Fruit fly (Drosophila melanogaster): ENCODE results near the gene CG3817.

CG3817 gene

dm6 chr3R:14903837-14904431 lies 5.4 kb downstream of the CG3817 start, which contains the start of gene VhaPPA1-1 (continued):
- TF ChIP-seq wek (GFP tag; optimal IDR thresholded peaks at IDR 0.05), result no peak
- peak; percentile 24 for TF ChIP-seq CG12391 (tag; optimal IDR thresholded peaks at IDR 0.05)
- TF ChIP-seq CG9437 (GFP tag; optimal IDR thresholded peaks at IDR 0.05), result no peak
- TF ChIP-seq sug (tag; optimal IDR thresholded peaks at IDR 0.05), result peak; percentile 69
- TF ChIP-seq Dll (GFP tag; IDR thresholded peaks at IDR 0.05; ENCODE audit: partially characterized antibody), result peak; percentile 60; the same call in 2 of the 4 replicates
- TF ChIP-seq lola (GFP tag; optimal IDR thresholded peaks at IDR 0.05), result peak in 1 of 3 experiments; percentile 42
- TF ChIP-seq CG8388 (GFP tag; optimal IDR thresholded peaks at IDR 0.05), result peak; percentile 9
- TF ChIP-seq dan (GFP tag; IDR thresholded peaks at IDR 0.05), result no peak
- TF ChIP-seq CG34376 (GFP tag; optimal IDR thresholded peaks at IDR 0.05), result peak; percentile 17
- no peak for TF ChIP-seq HLH54F (GFP tag; optimal IDR thresholded peaks at IDR 0.05)
- TF ChIP-seq Dref (GFP tag; IDR thresholded peaks at IDR 0.05), result peak; percentile 74
- no peak for TF ChIP-seq CG9609 (GFP tag; optimal IDR thresholded peaks at IDR 0.05)
- TF ChIP-seq seq (GFP tag; IDR thresholded peaks at IDR 0.05), result no peak
- TF ChIP-seq CG11504 (tag; optimal IDR thresholded peaks at IDR 0.05), result peak; percentile 53
- no peak for TF ChIP-seq hbn (GFP tag; IDR thresholded peaks at IDR 0.05; ENCODE audit: partially characterized antibody)
- peak; percentile 28 for TF ChIP-seq bcd (GFP tag; optimal IDR thresholded peaks at IDR 0.05)
- TF ChIP-seq Myb (GFP tag; optimal IDR thresholded peaks at IDR 0.05), result peak; percentile 95
- TF ChIP-seq CG3995 (GFP tag; optimal IDR thresholded peaks at IDR 0.05), result peak; percentile 68
- peak; percentile 97 for TF ChIP-seq Sry-β (GFP tag; optimal IDR thresholded peaks at IDR 0.05)
- TF ChIP-seq zfh2 (GFP tag; optimal IDR thresholded peaks at IDR 0.05), result peak; percentile 23
- peak; percentile 64 for TF ChIP-seq CG17186 (GFP tag; optimal IDR thresholded peaks at IDR 0.05)
- TF ChIP-seq kay (GFP tag; optimal IDR thresholded peaks at IDR 0.05), result peak; percentile 15
- no peak for TF ChIP-seq crc (GFP tag; optimal IDR thresholded peaks at IDR 0.05)
- 0 out of 2 replicates have a peak, but pooled peaks have one; percentile 14 for TF ChIP-seq inv (GFP tag; IDR thresholded peaks at IDR 0.05; ENCODE audit: partially characterized antibody)
- TF ChIP-seq sob (GFP tag; IDR thresholded peaks at IDR 0.05), result no peak
- TF ChIP-seq Usf (GFP tag; optimal IDR thresholded peaks at IDR 0.05), result peak; percentile 72
- 0 out of 2 replicates have a peak, but pooled peaks have one; percentile 4 for TF ChIP-seq Rfx (GFP tag; IDR thresholded peaks at IDR 0.05)
- peak; percentile 48; the same call in 1 of the 3 replicates for TF ChIP-seq Opbp (GFP tag; IDR thresholded peaks at IDR 0.05; ENCODE audit: partially characterized antibody)
- TF ChIP-seq CG13775 (GFP tag; optimal IDR thresholded peaks at IDR 0.05), result peak; percentile 35
- no peak for TF ChIP-seq ase (GFP tag; IDR thresholded peaks at IDR 0.05)
- TF ChIP-seq CG12299 (tag; optimal IDR thresholded peaks at IDR 0.05), result peak; percentile 21
- TF ChIP-seq CG2889 (GFP tag; IDR thresholded peaks at IDR 0.05), result no peak
- TF ChIP-seq CG9797 (GFP tag; optimal IDR thresholded peaks at IDR 0.05), result peak; percentile 55
- no peak for TF ChIP-seq CG7556 (GFP tag; optimal IDR thresholded peaks at IDR 0.05)
- no peak for TF ChIP-seq oc (tag; optimal IDR thresholded peaks at IDR 0.05)
- peak; percentile 60; the same call in 1 of the 2 replicates for TF ChIP-seq E2f2 (GFP tag; IDR thresholded peaks at IDR 0.05)
- no peak for TF ChIP-seq sc (optimal IDR thresholded peaks at IDR 0.05)
- TF ChIP-seq sc (GFP tag; optimal IDR thresholded peaks at IDR 0.05), result no peak
- no peak for TF ChIP-seq al (GFP tag; IDR thresholded peaks at IDR 0.05)
- no peak for TF ChIP-seq CG11247 (GFP tag; IDR thresholded peaks at IDR 0.05)
- TF ChIP-seq D (optimal IDR thresholded peaks at IDR 0.05), result no peak
- no peak for TF ChIP-seq D (GFP tag; optimal IDR thresholded peaks at IDR 0.05)
- TF ChIP-seq CG34422 (GFP tag; IDR thresholded peaks at IDR 0.05), result peak; percentile 62; the same call in 1 of the 3 replicates
- TF ChIP-seq sens (GFP tag), result peak; percentile 82
- peak; percentile 83 for TF ChIP-seq row (GFP tag; IDR thresholded peaks at IDR 0.05)
- TF ChIP-seq CG6254 (GFP tag; optimal IDR thresholded peaks at IDR 0.05), result no peak
- TF ChIP-seq CG12942 (GFP tag; optimal IDR thresholded peaks at IDR 0.05), result no peak
- no peak for TF ChIP-seq ro (GFP tag; IDR thresholded peaks at IDR 0.05)
- TF ChIP-seq CG4328 (GFP tag; optimal IDR thresholded peaks at IDR 0.05), result no peak
- 0 out of 2 replicates have a peak, but pooled peaks have one; percentile 33 for TF ChIP-seq sna (GFP tag; IDR thresholded peaks at IDR 0.05; ENCODE audit: partially characterized antibody)
